Worm (Caenorhabditis elegans): ENCODE results near the gene Y44A6D.3.

Gene Y44A6D.3

DNA sequence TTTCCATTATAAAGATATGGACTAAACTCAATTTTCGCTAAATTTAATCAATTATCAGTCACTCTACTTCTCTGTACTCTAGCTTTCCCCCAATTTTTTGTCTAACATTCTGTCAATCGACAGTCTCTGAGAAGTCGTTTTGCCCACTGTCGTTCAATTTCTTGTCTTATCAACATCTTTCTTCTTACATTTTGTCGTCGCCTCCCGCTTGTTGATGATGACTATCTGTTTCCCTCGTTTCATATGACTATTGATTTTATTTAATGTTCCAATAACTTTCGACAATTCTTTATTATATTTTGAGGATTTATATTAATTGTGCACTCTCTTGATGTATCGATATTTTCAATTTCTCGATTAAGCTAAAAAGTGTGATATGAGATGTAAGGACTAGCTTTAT is 13.3 kb downstream of the Y44A6D.3 start:
- TF ChIP-seq nhr-80 (tag; optimal IDR thresholded peaks at IDR 0.05), result peak; percentile 20
- no peak for TF ChIP-seq bed-2 (GFP tag; IDR thresholded peaks at IDR 0.05)
- 0 out of 2 replicates have a peak, but pooled peaks have one; percentile 28 for TF ChIP-seq egl-44 (GFP tag; IDR thresholded peaks at IDR 0.05)

DNA sequence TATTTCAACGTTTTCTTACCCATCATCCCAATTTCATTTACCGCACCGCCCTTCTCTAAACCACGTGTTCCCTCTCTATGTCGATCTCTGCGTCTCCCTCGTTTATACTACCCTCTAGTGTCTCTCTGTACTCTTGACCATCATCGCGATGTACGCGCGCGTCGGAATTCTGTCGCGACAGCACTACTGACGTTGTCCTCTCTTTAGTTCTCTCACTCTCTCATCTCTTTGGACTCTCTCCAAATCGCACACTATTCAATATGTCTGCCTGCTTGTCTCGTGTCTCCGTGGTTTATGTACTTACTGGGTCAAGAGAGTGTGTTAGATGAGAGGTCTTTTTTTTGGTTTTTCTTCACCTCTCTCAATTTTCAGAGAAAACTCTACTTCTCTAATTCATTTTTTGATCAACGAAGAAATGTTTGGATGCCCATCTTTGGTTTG is 13.9 kb downstream of the Y44A6D.3 start:
- no peak for TF ChIP-seq hlh-26 (GFP tag; conservative IDR thresholded peaks at IDR 0.05)
- TF ChIP-seq ztf-28 (GFP tag; IDR thresholded peaks at IDR 0.05), result no peak
- TF ChIP-seq cebp-2 (GFP tag; IDR thresholded peaks at IDR 0.05), result no peak
- no peak for TF ChIP-seq sdz-38 (tag; optimal IDR thresholded peaks at IDR 0.05)
- TF ChIP-seq nhr-80 (tag; optimal IDR thresholded peaks at IDR 0.05), result peak; percentile 79
- peak; percentile 85 for TF ChIP-seq lir-1 (GFP tag; conservative IDR thresholded peaks at IDR 0.05)
- peak; percentile 11 for TF ChIP-seq ztf-3 (GFP tag; optimal IDR thresholded peaks at IDR 0.05)
- no peak for TF ChIP-seq T26A5.8 (tag; optimal IDR thresholded peaks at IDR 0.05)
- peak; percentile 60 for TF ChIP-seq repo-1 (tag; optimal IDR thresholded peaks at IDR 0.05)
- TF ChIP-seq Y67H2A.10 (GFP tag; conservative IDR thresholded peaks at IDR 0.05), result peak; percentile 37; the same call in 1 of the 2 replicates
- peak; percentile 49 for TF ChIP-seq akir-1 (GFP tag; optimal IDR thresholded peaks at IDR 0.05)
- TF ChIP-seq attf-6 (GFP tag; IDR thresholded peaks at IDR 0.05), result no peak
- TF ChIP-seq cebp-1 (GFP tag; IDR thresholded peaks at IDR 0.05), result 0 out of 2 replicates have a peak, but pooled peaks have one; percentile 26
- TF ChIP-seq cebp-1 (tag; optimal IDR thresholded peaks at IDR 0.05), result peak; percentile 92
- no peak for TF ChIP-seq sptf-2 (GFP tag; optimal IDR thresholded peaks at IDR 0.05)
- TF ChIP-seq ceh-40 (GFP tag; IDR thresholded peaks at IDR 0.05), result no peak
- TF ChIP-seq ztf-18 (tag; optimal IDR thresholded peaks at IDR 0.05), result peak; percentile 53
- TF ChIP-seq B0336.3 (GFP tag; IDR thresholded peaks at IDR 0.05), result peak; percentile 84
- TF ChIP-seq xnd-1 (tag; optimal IDR thresholded peaks at IDR 0.05), result no peak
- TF ChIP-seq egl-18 (GFP tag; IDR thresholded peaks at IDR 0.05), result no peak
- TF ChIP-seq efl-1 (GFP tag; optimal IDR thresholded peaks at IDR 0.05), result no peak
- TF ChIP-seq fkh-3 (tag; optimal IDR thresholded peaks at IDR 0.05), result peak; percentile 19
- TF ChIP-seq unc-130 (GFP tag; optimal IDR thresholded peaks at IDR 0.05), result no peak
- peak; percentile 87 for TF ChIP-seq K11D2.4 (GFP tag; IDR thresholded peaks at IDR 0.05)
- no peak for TF ChIP-seq F37B4.10 (GFP tag; IDR thresholded peaks at IDR 0.05)
- TF ChIP-seq hmg-20 (GFP tag; IDR thresholded peaks at IDR 0.05), result peak; percentile 76
- peak; percentile 94 for TF ChIP-seq chd-7 (tag; optimal IDR thresholded peaks at IDR 0.05)
- TF ChIP-seq ztf-6 (GFP tag; IDR thresholded peaks at IDR 0.05), result 0 out of 2 replicates have a peak, but pooled peaks have one; percentile 64
- no peak for TF ChIP-seq lsl-1 (GFP tag; optimal IDR thresholded peaks at IDR 0.05)
- TF ChIP-seq Y53F4B.3 (GFP tag; IDR thresholded peaks at IDR 0.05), result no peak
- peak; percentile 64; the same call in 1 of the 2 replicates for TF ChIP-seq Y56A3A.18 (GFP tag; IDR thresholded peaks at IDR 0.05)
- peak; percentile 51 for TF ChIP-seq ztf-22 (GFP tag; optimal IDR thresholded peaks at IDR 0.05)
- peak; percentile 74 for TF ChIP-seq rcor-1 (GFP tag; IDR thresholded peaks at IDR 0.05)
- TF ChIP-seq ceh-58 (GFP tag; IDR thresholded peaks at IDR 0.05), result no peak
- TF ChIP-seq madf-10 (tag; optimal IDR thresholded peaks at IDR 0.05), result peak; percentile 100
- no peak for TF ChIP-seq F23B12.7 (tag; optimal IDR thresholded peaks at IDR 0.05; ENCODE audit: insufficient read depth)
- TF ChIP-seq nhr-179 (tag; optimal IDR thresholded peaks at IDR 0.05), result no peak
- no peak for TF ChIP-seq lsy-27 (tag; optimal IDR thresholded peaks at IDR 0.05; ENCODE audit: borderline replicate concordance, insufficient read depth)
- TF ChIP-seq D2030.7 (GFP tag; IDR thresholded peaks at IDR 0.05), result no peak
- TF ChIP-seq tlf-1 (GFP tag; optimal IDR thresholded peaks at IDR 0.05), result peak; percentile 79
- no peak for TF ChIP-seq B0261.1 (tag; optimal IDR thresholded peaks at IDR 0.05)
- no peak for TF ChIP-seq F55B11.4 (tag; optimal IDR thresholded peaks at IDR 0.05; ENCODE audit: borderline replicate concordance, insufficient read depth)
- TF ChIP-seq hsf-1 (GFP tag; IDR thresholded peaks at IDR 0.05), result no peak
- TF ChIP-seq aptf-2 (GFP tag; conservative IDR thresholded peaks at IDR 0.05), result 0 out of 2 replicates have a peak, but pooled peaks have one; percentile 40
- peak; percentile 95 for TF ChIP-seq nfyb-1 (GFP tag; IDR thresholded peaks at IDR 0.05)

Measured in whole organism, young adult.